Worm (Caenorhabditis elegans): ENCODE measurements around the gene H04D03.6.
A peak's percentile ranks its signal among the peaks of the same experiment; 100 is the strongest.

H04D03.6 gene

ce11 chrIII:10460427-10461163, 21.9 kb upstream of the H04D03.6 start, which contains the start of gene ecps-1 (continued):
- TF ChIP-seq mes-2 (tag; optimal IDR thresholded peaks at IDR 0.05; ENCODE audit: poor library complexity, severe bottlenecking) (peak; percentile 98), nhr-77 (tag; optimal IDR thresholded peaks at IDR 0.05) (peak; percentile 84), tra-1 (GFP tag; IDR thresholded peaks at IDR 0.05) (peak; percentile 90), tag-97 (GFP tag; IDR thresholded peaks at IDR 0.05) (no peak), ceh-82 (tag; optimal IDR thresholded peaks at IDR 0.05) (no peak), mxl-3 (GFP tag; optimal IDR thresholded peaks at IDR 0.05) (peak; percentile 74), ztf-7 (tag; optimal IDR thresholded peaks at IDR 0.05) (peak; percentile 43), hmg-1.1 (GFP tag; IDR thresholded peaks at IDR 0.05) (peak; percentile 75), snpc-4 (tag; optimal IDR thresholded peaks at IDR 0.05) (no peak), rbr-2 (tag; optimal IDR thresholded peaks at IDR 0.05) (peak; percentile 60), lin-13 (GFP tag; optimal IDR thresholded peaks at IDR 0.05) (no peak), zag-1 (tag; optimal IDR thresholded peaks at IDR 0.05) (no peak), nhr-10 (tag; optimal IDR thresholded peaks at IDR 0.05) (peak; percentile 42), zfp-2 (tag; optimal IDR thresholded peaks at IDR 0.05) (no peak), dmd-8 (GFP tag; IDR thresholded peaks at IDR 0.05) (no peak), ceh-32 (tag; optimal IDR thresholded peaks at IDR 0.05; ENCODE audit: poor library complexity) (no peak), mdl-1 (tag; optimal IDR thresholded peaks at IDR 0.05) (peak; percentile 61 to 75), ZK546.5 (tag; optimal IDR thresholded peaks at IDR 0.05) (no peak), set-16 (GFP tag; IDR thresholded peaks at IDR 0.05) (no peak), spr-1 (tag; optimal IDR thresholded peaks at IDR 0.05) (no peak), ZK337.2 (GFP tag; IDR thresholded peaks at IDR 0.05) (peak; percentile 77), dmd-6 (GFP tag; IDR thresholded peaks at IDR 0.05) (peak; percentile 79), attf-4 (tag; optimal IDR thresholded peaks at IDR 0.05) (no peak), ceh-44 (GFP tag; IDR thresholded peaks at IDR 0.05) (peak; percentile 80; the same call in 1 of the 2 replicates), unc-62 (GFP tag; optimal IDR thresholded peaks at IDR 0.05 in 1 of 2) (no peak), unc-62 (tag; optimal IDR thresholded peaks at IDR 0.05) (no peak), T20F7.1 (GFP tag; optimal IDR thresholded peaks at IDR 0.05) (no peak), hif-1 (tag; optimal IDR thresholded peaks at IDR 0.05) (peak in 1 of 2 experiments; percentile 92), daf-19 (GFP tag; conservative IDR thresholded peaks at IDR 0.05) (no peak), nhr-111 (GFP tag; optimal IDR thresholded peaks at IDR 0.05) (no peak), sdz-12 (GFP tag; optimal IDR thresholded peaks at IDR 0.05) (no peak), fkh-10 (GFP tag; optimal IDR thresholded peaks at IDR 0.05) (peak; percentile 26), jun-1 (tag; optimal IDR thresholded peaks at IDR 0.05) (peak; percentile 56), gei-8 (GFP tag; optimal IDR thresholded peaks at IDR 0.05) (no peak), lir-3 (tag; optimal IDR thresholded peaks at IDR 0.05) (peak; percentile 21), nhr-28 (tag; optimal IDR thresholded peaks at IDR 0.05) (peak; percentile 71), nhr-76 (tag; optimal IDR thresholded peaks at IDR 0.05) (no peak), nhr-25 (tag; optimal IDR thresholded peaks at IDR 0.05; ENCODE audit: borderline replicate concordance, insufficient read depth) (peak; percentile 28), ama-1 (optimal IDR thresholded peaks at IDR 0.05) (no peak), cey-2 (tag; optimal IDR thresholded peaks at IDR 0.05; ENCODE audit: borderline replicate concordance, insufficient read depth) (no peak), daf-8 (GFP tag; IDR thresholded peaks at IDR 0.05) (no peak), unc-39 (tag; optimal IDR thresholded peaks at IDR 0.05) (no peak), dpl-1 (GFP tag; optimal IDR thresholded peaks at IDR 0.05) (peak; percentile 81), unc-130 (GFP tag; optimal IDR thresholded peaks at IDR 0.05) (peak; percentile 94), vab-7 (GFP tag; IDR thresholded peaks at IDR 0.05) (peak; percentile 82), daf-16 (GFP tag; optimal IDR thresholded peaks at IDR 0.05) (no peak), daf-16 (tag; optimal IDR thresholded peaks at IDR 0.05) (peak; percentile 53), D1046.2 (GFP tag; IDR thresholded peaks at IDR 0.05) (no peak), dve-1 (tag; optimal IDR thresholded peaks at IDR 0.05; ENCODE audit: insufficient read depth) (no peak), ceh-28 (tag; optimal IDR thresholded peaks at IDR 0.05) (no peak), F37D6.2 (tag; optimal IDR thresholded peaks at IDR 0.05) (peak; percentile 24)

All from whole organism, L4 larva.